Worm (Caenorhabditis elegans): ENCODE data around the gene larp-1.
A peak's percentile ranks its signal among the peaks of the same experiment; 100 is the strongest.

The larp-1 gene

ce11 chrIII:4998111-4998859 lies 19.2 kb downstream of the larp-1 start, which contains the start of gene tmem-131 (continued):
- TF ChIP-seq mab-9 (GFP tag; IDR thresholded peaks at IDR 0.05) (no peak), elt-3 (tag; optimal IDR thresholded peaks at IDR 0.05) (peak in 2 of 6 experiments; percentile 67 to 73), tlp-1 (tag; optimal IDR thresholded peaks at IDR 0.05) (no peak), C16A3.4 (tag; optimal IDR thresholded peaks at IDR 0.05) (peak; percentile 35), nhr-84 (tag; optimal IDR thresholded peaks at IDR 0.05) (no peak), nhr-77 (tag; optimal IDR thresholded peaks at IDR 0.05) (no peak), vab-15 (tag; optimal IDR thresholded peaks at IDR 0.05) (no peak), zag-1 (tag; optimal IDR thresholded peaks at IDR 0.05) (no peak), lin-13 (GFP tag; optimal IDR thresholded peaks at IDR 0.05) (no peak), ets-5 (GFP tag; IDR thresholded peaks at IDR 0.05) (no peak), snu-23 (GFP tag; optimal IDR thresholded peaks at IDR 0.05) (peak; percentile 55), C34B4.2 (tag; optimal IDR thresholded peaks at IDR 0.05) (no peak), Y116A8C.19 (tag; optimal IDR thresholded peaks at IDR 0.05; ENCODE audit: borderline replicate concordance) (no peak), unc-98 (GFP tag; IDR thresholded peaks at IDR 0.05) (no peak), grh-1 (GFP tag; IDR thresholded peaks at IDR 0.05) (no peak), lin-39 (tag; optimal IDR thresholded peaks at IDR 0.05) (no peak), irx-1 (tag; optimal IDR thresholded peaks at IDR 0.05) (peak; percentile 11), ceh-63 (GFP tag; optimal IDR thresholded peaks at IDR 0.05) (no peak), pqm-1 (tag; optimal IDR thresholded peaks at IDR 0.05) (no peak), isw-1 (GFP tag; IDR thresholded peaks at IDR 0.05) (no peak), fos-1 (tag; optimal IDR thresholded peaks at IDR 0.05) (no peak), mep-1 (tag; optimal IDR thresholded peaks at IDR 0.05) (peak; percentile 59), nhr-11 (tag; optimal IDR thresholded peaks at IDR 0.05) (no peak), rnt-1 (tag; optimal IDR thresholded peaks at IDR 0.05) (no peak), ceh-88 (GFP tag; IDR thresholded peaks at IDR 0.05) (no peak), hlh-17 (GFP tag; optimal IDR thresholded peaks at IDR 0.05; ENCODE audit: borderline replicate concordance) (no peak), lsy-2 (tag; optimal IDR thresholded peaks at IDR 0.05) (peak; percentile 7 to 47), aha-1 (tag; optimal IDR thresholded peaks at IDR 0.05) (no peak), efl-3 (GFP tag; optimal IDR thresholded peaks at IDR 0.05) (no peak), blmp-1 (tag; optimal IDR thresholded peaks at IDR 0.05) (peak; percentile 94), ceh-90 (tag; optimal IDR thresholded peaks at IDR 0.05) (no peak), C04F5.9 (tag; optimal IDR thresholded peaks at IDR 0.05) (no peak), sptf-1 (tag; optimal IDR thresholded peaks at IDR 0.05) (no peak), xbp-1 (tag; optimal IDR thresholded peaks at IDR 0.05) (peak; percentile 77), swsn-7 (tag; optimal IDR thresholded peaks at IDR 0.05) (no peak)

ce11 chrIII:4987666-4988065 lies 29.8 kb downstream of the larp-1 start:
- no peak for TF ChIP-seq mdl-1 (tag; optimal IDR thresholded peaks at IDR 0.05)
- TF ChIP-seq efl-1 (optimal IDR thresholded peaks at IDR 0.05), result no peak
- TF ChIP-seq efl-1 (GFP tag; optimal IDR thresholded peaks at IDR 0.05 in 1 of 2), result peak in 1 of 2 experiments; percentile 43

ce11 chrIII:4986790-4987259 lies 30.6 kb downstream of the larp-1 start, which contains the start of the genes C27F2.10 and wdr-60:
Gene C27F2.10 (minus strand): TSS chrIII:4986898.
Gene wdr-60 (plus strand): TSS chrIII:4987209.
- peak; percentile 56 for TF ChIP-seq nhr-71 (tag; optimal IDR thresholded peaks at IDR 0.05)
- no peak for TF ChIP-seq mdl-1 (tag; optimal IDR thresholded peaks at IDR 0.05)
- TF ChIP-seq lin-35 (GFP tag; optimal IDR thresholded peaks at IDR 0.05), result peak; percentile 84 to 92
- peak; percentile 58 to 89 for TF ChIP-seq efl-1 (optimal IDR thresholded peaks at IDR 0.05)
- peak; percentile 88 to 98 for TF ChIP-seq efl-1 (GFP tag; optimal IDR thresholded peaks at IDR 0.05 in 1 of 2)
- peak; percentile 57 for TF ChIP-seq nhr-47 (tag; optimal IDR thresholded peaks at IDR 0.05)
- TF ChIP-seq isw-1 (GFP tag; IDR thresholded peaks at IDR 0.05), result 0 out of 2 replicates have a peak, but pooled peaks have one; percentile 1
- peak; percentile 51 for TF ChIP-seq blmp-1 (tag; optimal IDR thresholded peaks at IDR 0.05)
- TF ChIP-seq elt-3 (tag; optimal IDR thresholded peaks at IDR 0.05), result no peak
- peak; percentile 71 for TF ChIP-seq nhr-85 (tag)
- TF ChIP-seq rnt-1 (tag; optimal IDR thresholded peaks at IDR 0.05), result peak; percentile 88
- TF ChIP-seq tbx-2 (tag; optimal IDR thresholded peaks at IDR 0.05), result peak; percentile 57
- peak; percentile 8 to 59 for TF ChIP-seq lsy-2 (tag; optimal IDR thresholded peaks at IDR 0.05)
- TF ChIP-seq snu-23 (GFP tag; optimal IDR thresholded peaks at IDR 0.05), result peak; percentile 10
- peak; percentile 34 for TF ChIP-seq lin-15B (tag; optimal IDR thresholded peaks at IDR 0.05)
- peak; percentile 64 for TF ChIP-seq lir-3 (tag; optimal IDR thresholded peaks at IDR 0.05; ENCODE audit: poor library complexity)
- TF ChIP-seq xbp-1 (tag; optimal IDR thresholded peaks at IDR 0.05), result peak; percentile 41
- no peak for TF ChIP-seq ama-1 (optimal IDR thresholded peaks at IDR 0.05)
- TF ChIP-seq dsc-1 (tag; optimal IDR thresholded peaks at IDR 0.05), result peak; percentile 17
- TF ChIP-seq fkh-8 (tag; optimal IDR thresholded peaks at IDR 0.05), result peak; percentile 24
- TF ChIP-seq zag-1 (tag; optimal IDR thresholded peaks at IDR 0.05), result no peak
- peak; percentile 75 to 89 (median 86) for TF ChIP-seq dpl-1 (GFP tag; optimal IDR thresholded peaks at IDR 0.05)
- TF ChIP-seq aha-1 (tag; optimal IDR thresholded peaks at IDR 0.05), result no peak
- no peak for TF ChIP-seq efl-3 (GFP tag; optimal IDR thresholded peaks at IDR 0.05)

Data from whole organism, L1 larva.